Fruit fly (Drosophila melanogaster) whole organism, embryonic: ENCODE measurements around the gene Cpr30B.

Source experiments
- Antp ChIP-seq: fragments of 200-800 bp; sonication (Bioruptor generic); optimal IDR thresholded peaks from 3 replicates; lab custom pipeline; 2016; ENCODE audit warnings: missing biosample characterization, missing genetic modification characterization
- Asciz ChIP-seq: fragments of 200-800 bp; sonication (Bioruptor generic); optimal IDR thresholded peaks from 2 replicates; lab custom pipeline; 2017; ENCODE audit warnings: missing biosample characterization, mild to moderate bottlenecking, missing genetic modification characterization, missing genetic modification reagents
- Awh ChIP-seq: fragments of 200-800 bp; sonication (Bioruptor generic); IDR thresholded peaks from 2 replicates; pipeline ENCODE4, ENCODE4 v1.3.6; 2022; ENCODE audit warnings: missing biosample characterization, missing genetic modification characterization
- B-H2 ChIP-seq: fragments of 200-800 bp; sonication (Bioruptor generic); optimal IDR thresholded peaks from 2 replicates; lab custom pipeline; 2018; ENCODE audit warnings: missing biosample characterization, mild to moderate bottlenecking, missing genetic modification characterization
- Bteb2 ChIP-seq: fragments of 200-800 bp; sonication (Bioruptor generic); optimal IDR thresholded peaks from 2 replicates; lab custom pipeline; 2016; ENCODE audit warnings: missing biosample characterization, missing genetic modification characterization
- CG10959 ChIP-seq: fragments of 200-800 bp; sonication (Bioruptor generic); IDR thresholded peaks from 2 replicates; pipeline ENCODE4 v1.3.6; 2022; ENCODE audit warnings: missing biosample characterization, missing genetic modification characterization
- CG11247 ChIP-seq: fragments of 200-800 bp; sonication (Bioruptor generic); IDR thresholded peaks from 2 replicates; pipeline ENCODE4 v1.3.6; 2022; ENCODE audit warnings: missing biosample characterization, missing genetic modification characterization
- CG11560 ChIP-seq: fragments of 200-800 bp; sonication (Bioruptor generic); IDR thresholded peaks from 3 replicates; pipeline ENCODE4 v1.3.6; 2022; ENCODE audit warnings: missing biosample characterization, missing genetic modification characterization
- CG13123 ChIP-seq: fragments of 200-800 bp; sonication (Bioruptor generic); optimal IDR thresholded peaks from 2 replicates; lab custom pipeline; 2016; ENCODE audit warnings: missing biosample characterization, missing genetic modification characterization
- CG13624 ChIP-seq: fragments of 200-800 bp; sonication (Bioruptor generic); optimal IDR thresholded peaks from 2 replicates; lab custom pipeline; 2016; ENCODE audit warnings: missing biosample characterization, missing genetic modification characterization
- CG15011 ChIP-seq: fragments of 200-800 bp; sonication (Bioruptor generic); optimal IDR thresholded peaks from 3 replicates; lab custom pipeline; 2018; ENCODE audit warnings: missing biosample characterization, mild to moderate bottlenecking, missing genetic modification characterization
- CG15696 ChIP-seq: fragments of 200-800 bp; sonication (Bioruptor generic); optimal IDR thresholded peaks from 2 replicates; lab custom pipeline; 2019; ENCODE audit warnings: missing biosample characterization, mild to moderate bottlenecking, missing genetic modification characterization, moderate library complexity
- CG17612 ChIP-seq: fragments of 200-800 bp; sonication (Bioruptor generic); IDR thresholded peaks from 2 replicates; pipeline ENCODE4 v1.3.6; 2022; ENCODE audit warnings: missing biosample characterization, missing genetic modification characterization
- CG3407 ChIP-seq: fragments of 200-800 bp; sonication (Bioruptor generic); optimal IDR thresholded peaks from 2 replicates; lab custom pipeline; 2018; ENCODE audit warnings: missing biosample characterization, mild to moderate bottlenecking, missing genetic modification characterization
- CG3838 ChIP-seq: fragments of 200-800 bp; sonication (Bioruptor generic); optimal IDR thresholded peaks from 3 replicates; lab custom pipeline; 2016; ENCODE audit warnings: missing biosample characterization, missing genetic modification characterization
- CG4404 ChIP-seq: fragments of 200-800 bp; sonication (Bioruptor generic); IDR thresholded peaks from 2 replicates; pipeline ENCODE4 v1.3.6; 2022; ENCODE audit warnings: missing biosample characterization, missing genetic modification characterization
- CG4424 ChIP-seq: fragments of 200-800 bp; sonication (Bioruptor generic); optimal IDR thresholded peaks from 3 replicates; lab custom pipeline; 2016; ENCODE audit warnings: missing biosample characterization, missing genetic modification characterization
- CG4617 ChIP-seq: fragments of 200-800 bp; sonication (Bioruptor generic); optimal IDR thresholded peaks from 3 replicates; lab custom pipeline; 2016; ENCODE audit warnings: missing biosample characterization, missing genetic modification characterization, borderline replicate concordance
- CG4854 ChIP-seq: fragments of 200-800 bp; sonication (Bioruptor generic); optimal IDR thresholded peaks from 2 replicates; lab custom pipeline; 2016; ENCODE audit warnings: missing biosample characterization, missing genetic modification characterization, inconsistent platforms
- CG6683 ChIP-seq: fragments of 200-800 bp; sonication (Bioruptor generic); optimal IDR thresholded peaks from 2 replicates; lab custom pipeline; 2017; ENCODE audit warnings: missing biosample characterization, mild to moderate bottlenecking, missing genetic modification characterization, missing genetic modification reagents
- CG7357 ChIP-seq: fragments of 200-800 bp; sonication (Bioruptor generic); IDR thresholded peaks from 3 replicates; pipeline ENCODE4 v1.3.6; 2022; ENCODE audit warnings: missing biosample characterization, missing genetic modification characterization
- CG7987 ChIP-seq: fragments of 200-800 bp; sonication (Bioruptor generic); optimal IDR thresholded peaks from 2 replicates; lab custom pipeline; 2018; ENCODE audit warnings: missing biosample characterization, mild to moderate bottlenecking, missing genetic modification characterization, moderate library complexity
- Dbx ChIP-seq: fragments of 200-800 bp; sonication (Bioruptor generic); IDR thresholded peaks from 3 replicates; pipeline ENCODE4 v1.3.6; 2022; ENCODE audit warnings: missing biosample characterization, missing genetic modification characterization
- Dp ChIP-seq: fragments of 200-800 bp; sonication (Bioruptor generic); optimal IDR thresholded peaks from 2 replicates; lab custom pipeline; 2018; ENCODE audit warnings: missing biosample characterization, mild to moderate bottlenecking, missing genetic modification characterization, moderate library complexity
- Fer1 ChIP-seq: fragments of 200-800 bp; sonication (Bioruptor generic); optimal IDR thresholded peaks from 2 replicates; lab custom pipeline; 2017; ENCODE audit warnings: missing biosample characterization, mild to moderate bottlenecking, missing genetic modification characterization
- Gsc ChIP-seq: fragments of 200-800 bp; sonication (Bioruptor generic); IDR thresholded peaks from 2 replicates; pipeline ENCODE4 v1.3.6; 2022; ENCODE audit warnings: missing biosample characterization, missing genetic modification characterization
- H2.0 ChIP-seq: fragments of 200-800 bp; sonication (Bioruptor generic); IDR thresholded peaks from 2 replicates; pipeline ENCODE4 v1.3.6; 2022; ENCODE audit warnings: missing biosample characterization, missing genetic modification characterization
- Mrtf ChIP-seq: fragments of 200-800 bp; sonication (Bioruptor generic); IDR thresholded peaks from 3 replicates; pipeline ENCODE4 v1.3.6; 2022; ENCODE audit warnings: missing biosample characterization, missing genetic modification characterization
- Sry-β ChIP-seq: fragments of 200-800 bp; sonication (Bioruptor generic); optimal IDR thresholded peaks from 2 replicates; lab custom pipeline; 2018; ENCODE audit warnings: missing biosample characterization, mild to moderate bottlenecking, missing genetic modification characterization, moderate library complexity
- Trl ChIP-seq, 3 experiments: fragments of >200 bp in 2 of 3; fragments of 200-800 bp in 1 of 3; sonication (Bioruptor generic) in 1 of 3; optimal IDR thresholded peaks; 2 replicates in 1 of 3; 3 replicates in 2 of 3; lab custom pipeline; 2016 to 2017; ENCODE audit warnings: missing biosample characterization in 1 of 3, missing genetic modification characterization in 1 of 3
- Xrp1 ChIP-seq: fragments of 200-800 bp; sonication (Bioruptor generic); IDR thresholded peaks from 2 replicates; pipeline ENCODE4 v1.3.6; 2022; ENCODE audit warnings: missing biosample characterization, missing genetic modification characterization
- bigmax ChIP-seq: fragments of 200-800 bp; sonication (Bioruptor generic); optimal IDR thresholded peaks from 2 replicates; lab custom pipeline; 2018; ENCODE audit warnings: missing biosample characterization, mild to moderate bottlenecking, missing genetic modification characterization
- danr ChIP-seq: fragments of 200-800 bp; sonication (Bioruptor generic); IDR thresholded peaks from 2 replicates; pipeline ENCODE4 v1.3.6; 2022; ENCODE audit warnings: missing biosample characterization, missing genetic modification characterization
- ems ChIP-seq: fragments of 200-800 bp; sonication (Bioruptor generic); optimal IDR thresholded peaks from 3 replicates; lab custom pipeline; 2016; ENCODE audit warnings: missing biosample characterization, missing genetic modification characterization
- gce ChIP-seq: fragments of 200-800 bp; sonication (Bioruptor generic); IDR thresholded peaks from 3 replicates; pipeline ENCODE4 v1.3.6; 2022; ENCODE audit warnings: missing biosample characterization, missing genetic modification characterization
- ham ChIP-seq: fragments of 200-800 bp; sonication (Bioruptor generic); IDR thresholded peaks from 2 replicates; pipeline ENCODE4 v1.3.6; 2022; ENCODE audit warnings: missing biosample characterization, missing genetic modification characterization
- jing ChIP-seq: fragments of 200-800 bp; sonication (Bioruptor generic); optimal IDR thresholded peaks from 2 replicates; lab custom pipeline; 2018; ENCODE audit warnings: missing biosample characterization, mild to moderate bottlenecking, missing genetic modification characterization
- mld ChIP-seq: fragments of 200-800 bp; sonication (Bioruptor generic); IDR thresholded peaks from 3 replicates; pipeline ENCODE4 v1.3.6; 2022; ENCODE audit warnings: missing biosample characterization, missing genetic modification characterization; ENCODE audit not compliant: partially characterized antibody
- odd ChIP-seq: fragments of 200-800 bp; sonication (Bioruptor generic); optimal IDR thresholded peaks from 2 replicates; lab custom pipeline; 2017; ENCODE audit warnings: missing biosample characterization, mild to moderate bottlenecking, missing genetic modification characterization
- pzg ChIP-seq: fragments of 200-800 bp; sonication (Bioruptor generic); optimal IDR thresholded peaks from 3 replicates; lab custom pipeline; 2018; ENCODE audit warnings: missing biosample characterization, mild to moderate bottlenecking, missing genetic modification characterization, moderate library complexity
- ssp ChIP-seq: fragments of 200-800 bp; sonication (Bioruptor generic); IDR thresholded peaks from 2 replicates; pipeline ENCODE4 v1.3.6; 2022; ENCODE audit warnings: missing biosample characterization, missing genetic modification characterization
- tio ChIP-seq: fragments of 200-800 bp; sonication (Bioruptor generic); optimal IDR thresholded peaks from 2 replicates; lab custom pipeline; 2017; ENCODE audit warnings: missing biosample characterization, missing genetic modification characterization, inconsistent platforms
- toy ChIP-seq: fragments of 200-800 bp; sonication (Bioruptor generic); IDR thresholded peaks from 2 replicates; pipeline ENCODE4 v1.3.6; 2022; ENCODE audit warnings: missing biosample characterization, missing genetic modification characterization
- tup ChIP-seq: fragments of 200-800 bp; sonication (Bioruptor generic); optimal IDR thresholded peaks from 2 replicates; lab custom pipeline; 2016; ENCODE audit warnings: missing biosample characterization, mild to moderate bottlenecking, missing genetic modification characterization, moderate library complexity
- tx ChIP-seq: fragments of 200-800 bp; sonication (Bioruptor generic); optimal IDR thresholded peaks from 2 replicates; lab custom pipeline; 2016; ENCODE audit warnings: missing biosample characterization, missing genetic modification characterization
- usp ChIP-seq: fragments of >200 bp; optimal IDR thresholded peaks from 2 replicates; lab custom pipeline; 2017; ENCODE audit warnings: missing biosample characterization, missing genetic modification characterization

The Cpr30B gene

DNA sequence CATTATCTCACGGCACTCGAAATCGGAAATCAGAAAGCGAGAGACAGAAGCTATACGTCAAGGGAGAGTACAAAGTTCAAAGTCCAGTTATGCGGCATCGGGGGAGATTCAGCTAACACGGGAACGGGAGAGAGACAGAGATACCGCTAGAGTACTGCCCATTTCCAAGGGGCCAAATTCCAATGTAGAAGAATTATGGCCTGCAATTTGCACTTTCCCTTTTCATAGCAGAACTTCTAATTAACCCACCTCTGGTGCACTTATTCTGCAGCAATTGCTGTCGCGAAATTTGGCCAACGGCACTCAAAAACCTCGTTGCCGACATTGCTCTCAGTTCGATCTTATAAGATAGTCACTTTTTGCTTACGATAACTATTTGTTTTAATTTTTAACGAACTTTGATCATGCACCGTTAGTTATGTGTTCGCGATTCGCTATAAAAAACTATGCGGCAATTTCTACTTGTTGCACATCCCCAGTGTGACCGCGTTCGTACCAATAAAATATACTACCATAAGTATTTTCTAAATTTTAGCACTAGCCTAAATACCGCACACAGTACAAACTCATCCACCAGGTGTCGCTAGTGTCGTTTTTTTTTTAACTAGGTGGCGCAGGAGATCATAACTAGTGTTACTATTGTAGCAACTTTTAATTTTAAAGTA is 33.7 kb downstream of the Cpr30B start, which contains the start of gene Mtpalpha (continued):
- no peak for TF ChIP-seq odd (GFP tag; lab: Kevin White, UChicago)
- peak; percentile 16 for TF ChIP-seq ems
- TF ChIP-seq Asciz (GFP tag; lab: Kevin White, UChicago), result no peak
- peak; percentile 36 for TF ChIP-seq CG13624
- no peak for TF ChIP-seq CG3407 (GFP tag; lab: Kevin White, UChicago)
- peak in 1 of 2 experiments; percentile 13 for TF ChIP-seq Trl (optimal IDR thresholded peaks at IDR 0.05; lab: Kevin White, UChicago)
- TF ChIP-seq Trl (GFP tag; optimal IDR thresholded peaks at IDR 0.05; lab: Kevin White, UChicago), result peak; percentile 27
- TF ChIP-seq B-H2 (GFP tag; lab: Kevin White, UChicago), result peak; percentile 1
- TF ChIP-seq Dp, result peak; percentile 51
- TF ChIP-seq ham (GFP tag; lab: Robert Waterston, UW), result no peak
- peak; percentile 84 for TF ChIP-seq CG3838 (GFP tag; lab: Kevin White, UChicago)
- no peak for TF ChIP-seq CG6683 (GFP tag; lab: Kevin White, UChicago)
- TF ChIP-seq CG17612 (GFP tag; lab: Robert Waterston, UW), result no peak
- no peak for TF ChIP-seq Xrp1 (GFP tag; lab: Robert Waterston, UW)
- peak; percentile 61 for TF ChIP-seq CG4617
- TF ChIP-seq CG11560 (tag; lab: Robert Waterston, UW), result no peak
- TF ChIP-seq Antp (GFP tag; lab: Kevin White, UChicago), result peak; percentile 55
- peak; percentile 47 for TF ChIP-seq ssp
- TF ChIP-seq bigmax (GFP tag; lab: Kevin White, UChicago), result no peak
- TF ChIP-seq CG15696 (tag; lab: Kevin White, UChicago), result peak; percentile 52
- peak; percentile 31; the same call in 1 of the 3 replicates for TF ChIP-seq Dbx (GFP tag; lab: Robert Waterston, UW)
- TF ChIP-seq Fer1, result peak; percentile 24
- TF ChIP-seq CG15011 (GFP tag; lab: Kevin White, UChicago), result no peak
- no peak for TF ChIP-seq mld (GFP tag; lab: Robert Waterston, UW)
- no peak for TF ChIP-seq Sry-β (GFP tag; lab: Kevin White, UChicago)
- no peak for TF ChIP-seq H2.0 (GFP tag; lab: Robert Waterston, UW)
- TF ChIP-seq Bteb2, result no peak
- no peak for TF ChIP-seq Awh (GFP tag; lab: Robert Waterston, UW)
- TF ChIP-seq CG4854 (GFP tag; lab: Kevin White, UChicago), result no peak
- no peak for TF ChIP-seq toy
- TF ChIP-seq CG7357, result no peak
- no peak for TF ChIP-seq tx (GFP tag; lab: Kevin White, UChicago)
- TF ChIP-seq Mrtf (GFP tag; lab: Robert Waterston, UW), result no peak
- TF ChIP-seq CG4424, result no peak
- peak; percentile 38 for TF ChIP-seq CG7987 (GFP tag; lab: Kevin White, UChicago)
- no peak for TF ChIP-seq usp
- TF ChIP-seq tup (GFP tag; lab: Kevin White, UChicago), result no peak
- TF ChIP-seq tio, result no peak
- no peak; the same call in 1 of the 2 replicates for TF ChIP-seq CG10959 (GFP tag; lab: Robert Waterston, UW)
- no peak for TF ChIP-seq CG13123 (GFP tag; lab: Kevin White, UChicago)
- peak; percentile 73 for TF ChIP-seq pzg
- no peak for TF ChIP-seq danr
- no peak; the same call in 1 of the 2 replicates for TF ChIP-seq CG4404
- peak; percentile 61 for TF ChIP-seq CG11247 (GFP tag; lab: Robert Waterston, UW)
- no peak for TF ChIP-seq jing (GFP tag; lab: Kevin White, UChicago)
- TF ChIP-seq Gsc (GFP tag; lab: Robert Waterston, UW), result no peak
- TF ChIP-seq gce (GFP tag; lab: Robert Waterston, UW), result no peak
